Fruit fly (Drosophila melanogaster): ENCODE data around the gene Cpr35B.
A peak's percentile ranks its signal among the peaks of the same experiment; 100 is the strongest.

Gene Cpr35B

DNA sequence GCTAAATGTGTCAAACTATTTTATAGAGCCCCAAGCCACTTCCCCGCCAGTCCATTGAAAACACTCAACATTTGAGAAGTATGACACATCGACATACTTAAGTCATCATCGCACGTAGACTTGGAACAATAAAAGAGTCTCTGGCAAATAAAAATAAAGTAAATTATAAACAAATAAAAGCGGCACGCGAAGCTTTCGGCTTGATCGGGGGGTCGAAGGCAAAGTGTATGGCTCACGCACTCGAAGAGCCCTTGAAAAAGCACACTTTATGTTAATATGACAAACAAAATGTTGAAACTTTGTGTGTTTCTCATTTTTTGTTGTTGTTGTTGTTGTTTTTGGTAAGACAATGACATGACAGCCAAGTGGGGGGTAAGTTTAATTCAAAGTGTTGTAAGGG is 28.7 kb downstream of the Cpr35B start (continued):
- TF ChIP-seq Pdp1 (GFP tag; optimal IDR thresholded peaks at IDR 0.05) = no peak
- no peak for TF ChIP-seq CG30020 (tag; optimal IDR thresholded peaks at IDR 0.05)
- TF ChIP-seq CG12155 (GFP tag; optimal IDR thresholded peaks at IDR 0.05) = no peak
- TF ChIP-seq Stat92E (GFP tag; optimal IDR thresholded peaks at IDR 0.05) = peak in 1 of 3 experiments; percentile 35
- no peak for TF ChIP-seq HLHmδ (GFP tag; optimal IDR thresholded peaks at IDR 0.05)
- no peak for TF ChIP-seq trh (GFP tag; optimal IDR thresholded peaks at IDR 0.05)
- TF ChIP-seq so (GFP tag; IDR thresholded peaks at IDR 0.05) = no peak
- TF ChIP-seq Lpt (GFP tag; optimal IDR thresholded peaks at IDR 0.05) = no peak
- TF ChIP-seq abd-A (tag; optimal IDR thresholded peaks at IDR 0.05) = peak; percentile 2
- no peak for TF ChIP-seq NC2α (GFP tag; optimal IDR thresholded peaks at IDR 0.05)
- peak; percentile 2 for TF ChIP-seq CG13296 (GFP tag; optimal IDR thresholded peaks at IDR 0.05)
- peak; percentile 40 for TF ChIP-seq CG18599 (GFP tag; optimal IDR thresholded peaks at IDR 0.05)
- TF ChIP-seq Awh (GFP tag; IDR thresholded peaks at IDR 0.05) = no peak
- TF ChIP-seq gsb-n (tag; optimal IDR thresholded peaks at IDR 0.05) = no peak
- no peak for TF ChIP-seq CG18619 (GFP tag; optimal IDR thresholded peaks at IDR 0.05)
- no peak for TF ChIP-seq pho (GFP tag; optimal IDR thresholded peaks at IDR 0.05)
- TF ChIP-seq Ssrp (tag; optimal IDR thresholded peaks at IDR 0.05) = no peak
- TF ChIP-seq CG9797 (GFP tag; optimal IDR thresholded peaks at IDR 0.05) = no peak
- no peak for TF ChIP-seq br (optimal IDR thresholded peaks at IDR 0.05)
- TF ChIP-seq E2f1 (GFP tag; IDR thresholded peaks at IDR 0.05) = no peak
- no peak for TF ChIP-seq rib (GFP tag; IDR thresholded peaks at IDR 0.05)
- TF ChIP-seq oc (tag; optimal IDR thresholded peaks at IDR 0.05) = no peak
- TF ChIP-seq kay (GFP tag; optimal IDR thresholded peaks at IDR 0.05) = no peak
- TF ChIP-seq CG8281 (tag; optimal IDR thresholded peaks at IDR 0.05) = peak; percentile 16
- no peak for TF ChIP-seq Dip2 (GFP tag; IDR thresholded peaks at IDR 0.05)
- TF ChIP-seq Atf6 (GFP tag; IDR thresholded peaks at IDR 0.05) = 0 out of 2 replicates have a peak, but pooled peaks have one; percentile 51
- TF ChIP-seq CG8290 (GFP tag; optimal IDR thresholded peaks at IDR 0.05) = no peak
- no peak for TF ChIP-seq CG8290 (tag; optimal IDR thresholded peaks at IDR 0.05)
- 0 out of 3 replicates have a peak, but pooled peaks have one; percentile 25 for TF ChIP-seq CG11695 (GFP tag; IDR thresholded peaks at IDR 0.05)
- TF ChIP-seq CG3995 (GFP tag; optimal IDR thresholded peaks at IDR 0.05) = no peak
- TF ChIP-seq CG12744 (GFP tag; optimal IDR thresholded peaks at IDR 0.05) = no peak
- peak; percentile 4 for TF ChIP-seq CG7839 (tag; optimal IDR thresholded peaks at IDR 0.05)
- peak; percentile 33; the same call in 1 of the 2 replicates for TF ChIP-seq vvl (GFP tag; IDR thresholded peaks at IDR 0.05)
- peak; percentile 8 for TF ChIP-seq Vsx1 (GFP tag; optimal IDR thresholded peaks at IDR 0.05)
- TF ChIP-seq sug (tag; optimal IDR thresholded peaks at IDR 0.05) = peak; percentile 61
- peak; percentile 48 for TF ChIP-seq Med (GFP tag)
- peak; percentile 24; the same call in 1 of the 2 replicates for TF ChIP-seq CG31441 (GFP tag; IDR thresholded peaks at IDR 0.05)
- TF ChIP-seq Hr78 (GFP tag; optimal IDR thresholded peaks at IDR 0.05) = peak in 1 of 2 experiments; percentile 62
- TF ChIP-seq CG15269 (tag; optimal IDR thresholded peaks at IDR 0.05) = peak; percentile 40
- TF ChIP-seq CG15011 (GFP tag; optimal IDR thresholded peaks at IDR 0.05) = no peak
- TF ChIP-seq Eip74EF (GFP tag; optimal IDR thresholded peaks at IDR 0.05) = peak in 1 of 2 experiments; percentile 41
- no peak for TF ChIP-seq Camta (GFP tag; optimal IDR thresholded peaks at IDR 0.05)
- TF ChIP-seq Oli (tag; optimal IDR thresholded peaks at IDR 0.05) = no peak
- no peak for TF ChIP-seq slp2 (GFP tag; optimal IDR thresholded peaks at IDR 0.05)
- no peak for TF ChIP-seq Six4 (GFP tag; optimal IDR thresholded peaks at IDR 0.05)
- no peak for TF ChIP-seq al (GFP tag; IDR thresholded peaks at IDR 0.05)
- no peak for TF ChIP-seq CkIIα-i1 (GFP tag; IDR thresholded peaks at IDR 0.05)
- no peak for TF ChIP-seq dysf (GFP tag; IDR thresholded peaks at IDR 0.05)
- TF ChIP-seq org-1 (GFP tag; optimal IDR thresholded peaks at IDR 0.05) = no peak
- no peak for TF ChIP-seq caup (GFP tag; optimal IDR thresholded peaks at IDR 0.05; ENCODE audit: severe bottlenecking)
- TF ChIP-seq CG7745 (tag; optimal IDR thresholded peaks at IDR 0.05) = no peak

Data from whole organism, embryonic.